Worm (Caenorhabditis elegans) whole organism, L4 larva: ENCODE measurements around the gene fbxb-104.

Source experiments
- T26A8.4 ChIP-seq: fragments of 200-800 bp; sonication (Bioruptor generic); IDR thresholded peaks from 2 replicates; pipeline ENCODE4 v1.3.6; 2022; ENCODE audit warnings: missing genetic modification characterization, missing compliant biosample characterization
- Y48G9A.11 ChIP-seq: fragments of 200-800 bp; sonication (Bioruptor generic); IDR thresholded peaks from 2 replicates; pipeline ENCODE4 v1.3.6; 2022; ENCODE audit warnings: missing genetic modification reagents, missing genetic modification characterization, missing compliant biosample characterization
- daf-12 ChIP-seq: fragments of 150-350 bp; optimal IDR thresholded peaks from 2 replicates; lab custom pipeline; 2014; ENCODE audit warnings: missing biosample characterization, missing genetic modification reagents, missing genetic modification characterization
- dmd-6 ChIP-seq: fragments of 200-800 bp; sonication (Bioruptor generic); IDR thresholded peaks from 2 replicates; pipeline ENCODE4 v1.3.6; 2022; ENCODE audit warnings: missing genetic modification reagents, missing genetic modification characterization, missing compliant biosample characterization
- hlh-30 ChIP-seq: sonication (generic microtip); optimal IDR thresholded peaks from 2 replicates; lab custom pipeline; 2017; ENCODE audit warnings: antibody characterized with exemption, mild to moderate bottlenecking, missing genetic modification characterization, missing compliant biosample characterization; ENCODE audit not compliant: insufficient read depth
- lin-13 ChIP-seq: fragments of 150-350 bp; optimal IDR thresholded peaks from 2 replicates; lab custom pipeline; 2014; ENCODE audit warnings: missing biosample characterization, missing genetic modification reagents, missing genetic modification characterization
- lin-39 ChIP-seq: fragments of 150-350 bp; optimal IDR thresholded peaks from 2 replicates; lab custom pipeline; 2014; ENCODE audit warnings: missing biosample characterization, missing genetic modification reagents, missing genetic modification characterization
- nhr-237 ChIP-seq: sonication (generic microtip); optimal IDR thresholded peaks from 2 replicates; lab custom pipeline; 2017; ENCODE audit warnings: missing biosample characterization, missing genetic modification characterization
- nhr-41 ChIP-seq: fragments of 200-800 bp; sonication (Bioruptor generic); IDR thresholded peaks from 2 replicates; pipeline ENCODE4 v1.3.6; 2022; ENCODE audit warnings: missing genetic modification reagents, missing genetic modification characterization, missing compliant biosample characterization
- unc-62 ChIP-seq, 3 experiments: fragments of 150-350 bp in 1 of 3; sonication (generic microtip); optimal IDR thresholded peaks in 2 of 3; peaks in 1 of 3; 1 replicate in 1 of 3; 2 replicates in 2 of 3; lab custom pipeline; 2014 to 2017; ENCODE audit warnings: missing biosample characterization in 3 of 3, missing genetic modification characterization in 3 of 3, missing genetic modification reagents in 3 of 3, missing genotype in 1 of 3
- ztf-11 ChIP-seq: fragments of 150-350 bp; optimal IDR thresholded peaks from 2 replicates; lab custom pipeline; 2014; ENCODE audit warnings: missing biosample characterization, missing genetic modification characterization

DNA sequence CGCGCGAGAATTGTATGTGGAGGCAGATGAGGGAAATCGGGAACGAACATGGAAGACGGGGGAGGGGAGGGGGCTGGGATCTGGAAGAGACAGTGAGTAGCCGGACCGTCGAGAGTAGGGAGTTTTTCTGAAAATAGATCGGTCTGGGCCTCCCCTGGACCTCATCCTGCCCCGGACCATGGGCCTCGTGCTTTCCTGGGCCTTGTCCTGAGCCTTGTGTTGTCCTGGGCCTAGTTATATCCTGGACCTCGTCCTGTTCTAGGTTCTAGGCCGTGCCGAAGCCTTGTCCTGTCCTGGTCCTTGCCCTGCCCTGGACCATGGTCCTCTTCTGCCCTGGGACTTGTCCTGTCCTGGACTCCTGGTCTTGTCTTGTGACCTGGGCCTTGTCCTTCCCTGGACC is 39.7 kb downstream of the fbxb-104 start:
- no peak for TF ChIP-seq lin-39 (tag; lab: Kevin White, UChicago)
- no peak for TF ChIP-seq nhr-237 (tag; lab: Kevin White, UChicago)
- TF ChIP-seq ztf-11 (tag; lab: Kevin White, UChicago) = no peak
- TF ChIP-seq unc-62 (GFP tag; optimal IDR thresholded peaks at IDR 0.05 in 1 of 2; lab: Kevin White, UChicago) = no peak
- TF ChIP-seq unc-62 (tag; optimal IDR thresholded peaks at IDR 0.05; lab: Kevin White, UChicago) = no peak
- TF ChIP-seq daf-12 (tag; lab: Kevin White, UChicago) = no peak
- no peak for TF ChIP-seq hlh-30 (tag; lab: Kevin White, UChicago)
- TF ChIP-seq Y48G9A.11 (GFP tag; lab: Robert Waterston, UW) = no peak
- no peak for TF ChIP-seq nhr-41 (GFP tag; lab: Robert Waterston, UW)
- no peak for TF ChIP-seq lin-13 (GFP tag; lab: Kevin White, UChicago)
- TF ChIP-seq T26A8.4 (GFP tag; lab: Robert Waterston, UW) = no peak
- no peak for TF ChIP-seq dmd-6 (GFP tag; lab: Robert Waterston, UW)
